Fruit fly (Drosophila melanogaster) whole organism, prepupa: Measurements from ENCODE around the gene CG43333.

ENCODE experiments used
- Blimp-1 ChIP-seq: fragments of 200-800 bp; sonication (Bioruptor generic); optimal IDR thresholded peaks from 3 replicates; lab custom pipeline; 2017; ENCODE audit warnings: missing biosample characterization, missing genetic modification characterization, mild to moderate bottlenecking, moderate library complexity, missing genetic modification reagents
- CG1621 ChIP-seq: fragments of 200-800 bp; sonication (Bioruptor generic); optimal IDR thresholded peaks from 3 replicates; lab custom pipeline; 2018; ENCODE audit warnings: missing biosample characterization, mild to moderate bottlenecking, missing genetic modification characterization
- CG16779 ChIP-seq: fragments of 200-800 bp; sonication (Bioruptor generic); optimal IDR thresholded peaks from 3 replicates; lab custom pipeline; 2017; ENCODE audit warnings: missing biosample characterization, mild to moderate bottlenecking, missing genetic modification characterization
- CG3032 ChIP-seq: fragments of 200-800 bp; optimal IDR thresholded peaks from 2 replicates; lab custom pipeline; 2019; ENCODE audit warnings: missing biosample characterization, mild to moderate bottlenecking, missing genetic modification characterization, moderate library complexity
- CG6854 ChIP-seq: fragments of 200-800 bp; sonication (Bioruptor generic); optimal IDR thresholded peaks from 2 replicates; lab custom pipeline; 2017; ENCODE audit warnings: missing biosample characterization, mild to moderate bottlenecking, missing genetic modification characterization
- Lpt ChIP-seq: fragments of 200-800 bp; sonication (Bioruptor generic); optimal IDR thresholded peaks from 3 replicates; lab custom pipeline; 2016; ENCODE audit warnings: missing biosample characterization, missing genetic modification characterization
- Met ChIP-seq: fragments of 200-800 bp; sonication (Bioruptor generic); optimal IDR thresholded peaks from 3 replicates; lab custom pipeline; 2016; ENCODE audit warnings: missing biosample characterization, missing genetic modification characterization
- Sox102F ChIP-seq: fragments of 200-800 bp; sonication (Bioruptor generic); optimal IDR thresholded peaks from 2 replicates; lab custom pipeline; 2016; ENCODE audit warnings: missing biosample characterization, mild to moderate bottlenecking, missing genetic modification characterization
- Sox14 ChIP-seq: fragments of 200-800 bp; sonication (Bioruptor generic); optimal IDR thresholded peaks from 3 replicates; lab custom pipeline; 2016; ENCODE audit warnings: missing biosample characterization, missing genetic modification characterization

- TF ChIP-seq CG16779 (tag; lab: Kevin White, UChicago): no peak
- TF ChIP-seq Blimp-1 (GFP tag; lab: Kevin White, UChicago): no peak
- TF ChIP-seq CG1621 (tag; lab: Kevin White, UChicago): no peak
- TF ChIP-seq CG3032 (tag; lab: Kevin White, UChicago): no peak
- TF ChIP-seq Met: no peak
- no peak for TF ChIP-seq CG6854 (GFP tag; lab: Kevin White, UChicago)
- TF ChIP-seq Sox102F (GFP tag; lab: Kevin White, UChicago): no peak
- no peak for TF ChIP-seq Lpt
- TF ChIP-seq Sox14 (GFP tag; lab: Kevin White, UChicago): no peak
These were observed 42.9 kb upstream of the CG43333 start for dm6 chr2L:14223355-14223754.
